Worm (Caenorhabditis elegans) whole organism, L4/young adult: ENCODE measurements around the gene twk-32.

ENCODE experiments used
- W03F9.2 ChIP-seq: fragments of 150-350 bp; optimal IDR thresholded peaks from 2 replicates; lab custom pipeline; 2014; ENCODE audit warnings: missing biosample characterization, missing genetic modification characterization
- dao-5 ChIP-seq: sonication (generic microtip); optimal IDR thresholded peaks from 2 replicates; lab custom pipeline; 2016; ENCODE audit warnings: missing genotype, missing genetic modification characterization, moderate library complexity, missing compliant biosample characterization

DNA sequence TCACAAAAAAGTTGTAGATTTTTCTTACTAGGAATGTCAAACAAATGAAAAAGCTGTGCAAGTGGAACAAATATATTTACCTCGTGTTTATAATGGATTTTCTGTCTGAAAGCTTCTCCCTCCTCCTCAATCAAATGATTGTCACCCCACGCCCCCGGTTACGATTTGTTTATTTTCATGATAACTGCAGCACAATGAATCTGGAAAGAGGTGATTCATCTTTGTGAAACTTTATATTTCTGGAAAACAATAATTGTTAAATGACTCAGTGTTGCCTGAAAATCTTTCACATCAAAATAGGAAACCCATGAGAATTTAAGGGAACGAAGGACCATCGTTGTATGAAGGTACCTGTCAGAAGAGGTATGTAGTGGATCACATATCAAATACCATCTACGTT lies 47.8 kb upstream of the twk-32 start, which contains the start of gene F35E12.10:
- TF ChIP-seq dao-5 (tag; lab: Kevin White, UChicago) = no peak
- TF ChIP-seq W03F9.2 (tag; lab: Kevin White, UChicago) = no peak
